Fruit fly (Drosophila melanogaster) whole organism: ENCODE results near the gene CG3939.

Experiments used
- CG8478 ChIP-seq: fragments of >200 bp; optimal IDR thresholded peaks from 2 replicates; lab custom pipeline; 2018; ENCODE audit warnings: inconsistent platforms
- Dll ChIP-seq: fragments of >200 bp; optimal IDR thresholded peaks from 2 replicates; lab custom pipeline; 2017
- EcR ChIP-seq, 2 experiments: fragments of >200 bp; optimal IDR thresholded peaks; 2 replicates each; lab custom pipeline; 2017; ENCODE audit warnings: missing biosample characterization in 2 of 2, missing genetic modification characterization in 2 of 2, missing genetic modification reagents in 2 of 2
- pan ChIP-seq: fragments of >200 bp; optimal IDR thresholded peaks from 2 replicates; lab custom pipeline; 2017
- psq ChIP-seq: fragments of >200 bp; optimal IDR thresholded peaks from 2 replicates; lab custom pipeline; 2017
- usp ChIP-seq: fragments of >200 bp; optimal IDR thresholded peaks from 2 replicates; lab custom pipeline; 2017; ENCODE audit warnings: missing biosample characterization, missing genetic modification characterization, mixed read lengths

CG3939 gene

dm6 chrX:3174881-3175874 is at the start of gene CG3939:
Gene CG3939 (plus strand): TSS chrX:3175018.
- TF ChIP-seq psq (lab: Kevin White, UChicago) (no peak), CG8478 (no peak), Dll (lab: Kevin White, UChicago) (no peak), EcR (GFP tag; optimal IDR thresholded peaks at IDR 0.05; lab: Kevin White, UChicago) (no peak), usp (GFP tag; lab: Kevin White, UChicago) (no peak), pan (no peak)

DNA sequence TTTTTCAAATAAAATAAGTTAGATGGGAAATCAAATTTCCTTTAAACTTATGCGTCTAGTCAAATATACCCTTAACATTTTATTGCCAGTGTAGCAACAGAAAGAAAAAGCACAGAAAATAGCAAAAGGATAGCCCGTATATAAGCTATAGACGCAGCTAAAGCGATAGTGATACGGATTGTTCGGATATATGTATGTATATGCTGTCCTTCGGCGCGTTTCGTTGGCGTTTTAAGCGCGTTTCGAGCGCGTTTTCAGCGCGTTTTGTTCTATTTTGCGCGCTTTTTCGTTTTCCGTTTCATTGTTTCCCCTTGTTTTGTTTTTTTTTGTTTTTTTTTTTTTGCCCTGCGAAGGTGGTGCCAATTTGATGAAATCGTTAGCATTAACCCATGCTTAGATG is 47.3 kb upstream of the CG3939 start:
- TF ChIP-seq EcR (GFP tag; optimal IDR thresholded peaks at IDR 0.05; lab: Kevin White, UChicago) = no peak
- TF ChIP-seq usp (GFP tag; lab: Kevin White, UChicago) = no peak
- TF ChIP-seq psq (lab: Kevin White, UChicago) = no peak
- no peak for TF ChIP-seq pan
- TF ChIP-seq Dll (lab: Kevin White, UChicago) = no peak
- TF ChIP-seq CG8478 = no peak

DNA sequence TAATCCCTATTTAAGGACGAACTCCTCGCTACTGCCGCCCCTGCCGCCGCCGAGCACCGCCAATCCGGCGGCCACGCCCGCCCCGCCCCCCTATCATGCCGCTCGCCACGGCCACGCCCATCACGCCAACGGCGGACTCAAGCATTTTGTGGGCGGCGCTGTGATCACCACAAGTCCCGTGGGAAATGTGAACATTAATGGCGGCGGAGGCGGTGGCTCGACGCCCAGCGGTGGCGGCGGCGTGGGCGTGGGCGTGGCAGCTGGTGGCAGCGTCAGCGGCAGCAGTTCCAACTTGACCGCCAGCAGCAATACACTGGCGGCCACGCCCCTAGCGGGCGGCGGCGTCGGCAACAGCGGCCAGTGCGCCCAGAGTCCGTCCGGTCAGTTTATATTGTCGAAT is 42.8 kb upstream of the CG3939 start:
- TF ChIP-seq EcR (GFP tag; optimal IDR thresholded peaks at IDR 0.05; lab: Kevin White, UChicago) (no peak), psq (lab: Kevin White, UChicago) (no peak), pan (no peak), Dll (lab: Kevin White, UChicago) (no peak), CG8478 (no peak), usp (GFP tag; lab: Kevin White, UChicago) (no peak)

- no peak for TF ChIP-seq psq (lab: Kevin White, UChicago)
- no peak for TF ChIP-seq EcR (GFP tag; optimal IDR thresholded peaks at IDR 0.05; lab: Kevin White, UChicago)
- no peak for TF ChIP-seq CG8478
- TF ChIP-seq usp (GFP tag; lab: Kevin White, UChicago) = no peak
- TF ChIP-seq Dll (lab: Kevin White, UChicago) = no peak
- no peak for TF ChIP-seq pan
Measured at dm6 chrX:3134383-3135101, 40.3 kb upstream of the CG3939 start, which contains the start of gene N. Gene N (plus strand): TSS chrX:3134870.

dm6 chrX:3135102-3135393 is 39.8 kb upstream of the CG3939 start:
- TF ChIP-seq Dll (lab: Kevin White, UChicago) = no peak
- no peak for TF ChIP-seq usp (GFP tag; lab: Kevin White, UChicago)
- TF ChIP-seq EcR (GFP tag; optimal IDR thresholded peaks at IDR 0.05; lab: Kevin White, UChicago) = no peak
- no peak for TF ChIP-seq CG8478
- TF ChIP-seq psq (lab: Kevin White, UChicago) = no peak
- no peak for TF ChIP-seq pan

dm6 chrX:3135620-3136019 is 39.2 kb upstream of the CG3939 start:
- TF ChIP-seq pan = no peak

DNA sequence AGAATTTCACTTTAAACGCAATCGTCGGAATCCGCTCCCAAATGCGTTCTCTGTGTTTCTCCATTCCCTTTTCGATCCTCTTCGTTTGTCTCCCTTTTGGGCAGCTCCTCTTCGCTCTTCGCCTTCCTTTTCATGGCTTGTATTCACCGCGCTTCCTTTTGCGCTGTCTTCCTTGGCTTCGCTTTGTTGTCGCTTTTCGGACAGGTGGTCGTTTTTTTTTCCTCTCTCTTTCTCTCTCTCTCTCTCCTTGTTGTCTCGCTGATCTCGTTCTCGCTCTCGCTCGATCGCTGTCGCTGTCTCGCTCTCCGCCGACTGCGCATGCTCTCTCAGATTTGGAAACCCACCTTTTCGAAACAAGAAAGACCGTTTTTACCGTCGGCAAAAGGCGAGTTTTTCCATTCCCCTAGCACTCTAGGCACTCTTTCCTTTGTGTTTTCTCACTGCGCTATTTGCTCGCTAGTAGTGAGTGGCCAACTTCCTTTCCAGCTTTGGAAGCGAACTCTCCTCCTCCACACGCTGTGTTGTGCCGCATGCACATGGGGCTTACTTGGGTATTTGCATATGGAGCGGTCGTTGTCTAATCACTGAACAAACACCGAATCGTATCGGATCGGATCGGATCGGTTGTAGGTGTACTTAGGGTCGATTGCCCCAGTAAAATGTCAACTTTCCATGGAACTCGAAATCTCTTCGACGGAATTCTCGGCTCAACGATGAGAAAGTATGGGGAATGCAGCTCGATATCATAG is 38.3 kb upstream of the CG3939 start:
- TF ChIP-seq EcR (GFP tag; optimal IDR thresholded peaks at IDR 0.05; lab: Kevin White, UChicago) (no peak), psq (lab: Kevin White, UChicago) (peak; percentile 55)

- TF ChIP-seq psq (lab: Kevin White, UChicago) (no peak), Dll (lab: Kevin White, UChicago) (no peak), EcR (GFP tag; optimal IDR thresholded peaks at IDR 0.05; lab: Kevin White, UChicago) (no peak), usp (GFP tag; lab: Kevin White, UChicago) (no peak), CG8478 (no peak), pan (no peak)
Measured at dm6 chrX:3137853-3138418, 36.9 kb upstream of the CG3939 start.

DNA sequence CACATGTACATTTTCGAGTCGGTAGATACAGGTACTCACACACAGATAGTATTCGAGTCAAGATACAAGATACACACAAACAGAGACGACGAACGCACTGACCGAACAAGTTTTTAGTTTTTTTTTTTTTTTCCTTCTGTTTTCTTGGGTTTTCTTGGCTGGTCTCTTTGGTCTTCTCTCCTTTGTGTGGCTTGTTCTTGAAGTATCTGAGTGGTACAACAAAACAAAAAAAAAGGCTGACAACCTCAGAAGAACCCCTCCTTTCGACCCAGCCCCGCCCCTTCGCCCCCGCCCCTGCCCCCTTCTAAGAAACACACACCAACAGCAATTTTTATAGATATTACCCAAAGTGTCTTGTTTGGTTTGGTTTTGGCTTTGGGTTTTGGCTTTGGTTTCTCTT is 34.9 kb upstream of the CG3939 start:
- TF ChIP-seq Dll (lab: Kevin White, UChicago) (no peak), EcR (GFP tag; optimal IDR thresholded peaks at IDR 0.05; lab: Kevin White, UChicago) (no peak)

- TF ChIP-seq pan = no peak
- no peak for TF ChIP-seq Dll (lab: Kevin White, UChicago)
- TF ChIP-seq psq (lab: Kevin White, UChicago) = no peak
- no peak for TF ChIP-seq EcR (GFP tag; optimal IDR thresholded peaks at IDR 0.05; lab: Kevin White, UChicago)
- no peak for TF ChIP-seq usp (GFP tag; lab: Kevin White, UChicago)
- no peak for TF ChIP-seq CG8478
Measured at dm6 chrX:3140809-3141208, 34.0 kb upstream of the CG3939 start.

- TF ChIP-seq usp (GFP tag; lab: Kevin White, UChicago) (no peak), EcR (GFP tag; optimal IDR thresholded peaks at IDR 0.05; lab: Kevin White, UChicago) (no peak), psq (lab: Kevin White, UChicago) (no peak), CG8478 (no peak), Dll (lab: Kevin White, UChicago) (no peak), pan (no peak)
Measured at dm6 chrX:3142090-3142489, 32.7 kb upstream of the CG3939 start.
